Worm (Caenorhabditis elegans) whole organism, L3 larva: ENCODE data around the gene oac-42.

Source experiments
- aly-2 ChIP-seq: fragments of 150-350 bp; optimal IDR thresholded peaks from 2 replicates; lab custom pipeline; 2014; ENCODE audit warnings: missing biosample characterization, missing genetic modification characterization
- fos-1 ChIP-seq: fragments of 150-350 bp; optimal IDR thresholded peaks from 2 replicates; lab custom pipeline; 2014; ENCODE audit warnings: missing biosample characterization, missing genetic modification characterization
- lin-15B ChIP-seq: fragments of 150-350 bp; optimal IDR thresholded peaks from 2 replicates; lab custom pipeline; 2014; ENCODE audit warnings: missing biosample characterization, missing genetic modification characterization
- lin-39 ChIP-seq: fragments of 150-350 bp; optimal IDR thresholded peaks from 2 replicates; lab custom pipeline; 2018; ENCODE audit warnings: missing biosample characterization, missing genetic modification reagents, missing genetic modification characterization
- nhr-237 ChIP-seq: fragments of 150-350 bp; optimal IDR thresholded peaks from 2 replicates; lab custom pipeline; 2014; ENCODE audit warnings: missing biosample characterization, missing genetic modification characterization
- nhr-77 ChIP-seq: fragments of 150-350 bp; optimal IDR thresholded peaks from 2 replicates; lab custom pipeline; 2014; ENCODE audit warnings: missing biosample characterization, missing genetic modification characterization
- unc-39 ChIP-seq: sonication (generic microtip); optimal IDR thresholded peaks from 4 replicates; lab custom pipeline; 2017; ENCODE audit warnings: missing biosample characterization, missing genetic modification characterization
- ztf-11 ChIP-seq: fragments of 150-350 bp; optimal IDR thresholded peaks from 2 replicates; lab custom pipeline; 2014; ENCODE audit warnings: missing biosample characterization, missing genetic modification characterization

- TF ChIP-seq lin-39 = no peak
- TF ChIP-seq nhr-77 = no peak
- no peak for TF ChIP-seq ztf-11
- TF ChIP-seq nhr-237 (tag; lab: Kevin White, UChicago) = no peak
- no peak for TF ChIP-seq fos-1 (tag; lab: Kevin White, UChicago)
- no peak for TF ChIP-seq lin-15B
- TF ChIP-seq unc-39 (tag; lab: Kevin White, UChicago) = no peak
- no peak for TF ChIP-seq aly-2 (tag; lab: Kevin White, UChicago)
These were observed 39.7 kb upstream of the oac-42 start, which contains the start of gene nhr-108 for ce11 chrV:15924307-15924706.
